Fruit fly (Drosophila melanogaster) whole organism, prepupa: ENCODE results near the gene CG12520.

Source experiments
- Blimp-1 ChIP-seq: fragments of 200-800 bp; sonication (Bioruptor generic); optimal IDR thresholded peaks from 3 replicates; lab custom pipeline; 2017; ENCODE audit warnings: missing biosample characterization, missing genetic modification characterization, mild to moderate bottlenecking, moderate library complexity, missing genetic modification reagents
- CG11294 ChIP-seq: fragments of 200-800 bp; sonication (Bioruptor generic); IDR thresholded peaks from 2 replicates; pipeline ENCODE4 v1.3.6; 2022; ENCODE audit warnings: missing biosample characterization, missing genetic modification characterization
- CG15336 ChIP-seq: fragments of 200-800 bp; sonication (Bioruptor generic); IDR thresholded peaks from 2 replicates; pipeline ENCODE4 v1.3.6; 2022; ENCODE audit warnings: missing biosample characterization, missing genetic modification characterization
- CG16779 ChIP-seq: fragments of 200-800 bp; sonication (Bioruptor generic); optimal IDR thresholded peaks from 3 replicates; lab custom pipeline; 2017; ENCODE audit warnings: missing biosample characterization, mild to moderate bottlenecking, missing genetic modification characterization
- CG31627 ChIP-seq: fragments of 200-800 bp; sonication (Bioruptor generic); optimal IDR thresholded peaks from 3 replicates; lab custom pipeline; 2016; ENCODE audit warnings: missing biosample characterization, missing genetic modification characterization
- CG6792 ChIP-seq: fragments of 200-800 bp; sonication (Bioruptor generic); optimal IDR thresholded peaks from 3 replicates; lab custom pipeline; 2016; ENCODE audit warnings: missing biosample characterization, missing genetic modification characterization
- CG7368 ChIP-seq: fragments of 200-800 bp; sonication (Bioruptor generic); optimal IDR thresholded peaks from 3 replicates; lab custom pipeline; 2016; ENCODE audit warnings: missing biosample characterization, missing genetic modification characterization
- Eip75B ChIP-seq: fragments of 200-800 bp; sonication (Bioruptor generic); optimal IDR thresholded peaks from 3 replicates; lab custom pipeline; 2016; ENCODE audit warnings: missing biosample characterization, missing genetic modification characterization
- Ets21C ChIP-seq: fragments of 200-800 bp; sonication (Bioruptor generic); optimal IDR thresholded peaks from 3 replicates; lab custom pipeline; 2016; ENCODE audit warnings: missing biosample characterization, missing genetic modification characterization
- Ets96B ChIP-seq: fragments of 200-800 bp; optimal IDR thresholded peaks from 2 replicates; lab custom pipeline; 2019; ENCODE audit warnings: missing biosample characterization, mild to moderate bottlenecking, missing genetic modification characterization, moderate library complexity
- Hr38 ChIP-seq: sonication (Bioruptor generic); optimal IDR thresholded peaks from 2 replicates; lab custom pipeline; 2016; ENCODE audit warnings: missing biosample characterization, missing genetic modification characterization
- Hr4 ChIP-seq: fragments of 200-800 bp; sonication (Bioruptor generic); optimal IDR thresholded peaks from 3 replicates; lab custom pipeline; 2016; ENCODE audit warnings: missing biosample characterization, missing genetic modification characterization
- Met ChIP-seq: fragments of 200-800 bp; sonication (Bioruptor generic); optimal IDR thresholded peaks from 3 replicates; lab custom pipeline; 2016; ENCODE audit warnings: missing biosample characterization, missing genetic modification characterization
- Sox15 ChIP-seq: fragments of 200-800 bp; sonication (Bioruptor generic); optimal IDR thresholded peaks from 3 replicates; lab custom pipeline; 2016; ENCODE audit warnings: missing biosample characterization, missing genetic modification characterization
- achi ChIP-seq: fragments of 200-800 bp; sonication (Bioruptor generic); optimal IDR thresholded peaks from 3 replicates; lab custom pipeline; 2016; ENCODE audit warnings: missing biosample characterization, missing genetic modification characterization
- cyc ChIP-seq: fragments of 200-800 bp; sonication (Bioruptor generic); optimal IDR thresholded peaks from 3 replicates; lab custom pipeline; 2016; ENCODE audit warnings: missing biosample characterization, missing genetic modification characterization
- dac ChIP-seq: fragments of 200-800 bp; sonication (Bioruptor generic); optimal IDR thresholded peaks from 2 replicates; lab custom pipeline; 2017; ENCODE audit warnings: missing biosample characterization, mild to moderate bottlenecking, missing genetic modification characterization
- dsx ChIP-seq: fragments of 200-800 bp; optimal IDR thresholded peaks from 3 replicates; lab custom pipeline; 2019; ENCODE audit warnings: missing biosample characterization, mild to moderate bottlenecking, missing genetic modification characterization, moderate library complexity; ENCODE audit not compliant: poor library complexity, severe bottlenecking
- esn ChIP-seq: fragments of 200-800 bp; sonication (Bioruptor generic); optimal IDR thresholded peaks from 2 replicates; lab custom pipeline; 2016; ENCODE audit warnings: missing biosample characterization, mild to moderate bottlenecking, missing genetic modification characterization, moderate library complexity
- pdm3 ChIP-seq: fragments of 200-800 bp; sonication (Bioruptor generic); optimal IDR thresholded peaks from 3 replicates; lab custom pipeline; 2016; ENCODE audit warnings: missing biosample characterization, missing genetic modification characterization
- salr ChIP-seq, 2 experiments: fragments of 200-800 bp; sonication (Bioruptor generic); optimal IDR thresholded peaks; 3 replicates each; lab custom pipeline; 2016 to 2018; ENCODE audit warnings: missing biosample characterization in 2 of 2, missing genetic modification characterization in 2 of 2, mild to moderate bottlenecking in 1 of 2
- spab ChIP-seq: fragments of 200-800 bp; sonication (Bioruptor generic); optimal IDR thresholded peaks from 2 replicates; lab custom pipeline; 2017; ENCODE audit warnings: missing biosample characterization, mild to moderate bottlenecking, missing genetic modification characterization, missing genetic modification reagents
- vri ChIP-seq: fragments of 200-800 bp; sonication (Bioruptor generic); optimal IDR thresholded peaks from 3 replicates; lab custom pipeline; 2016; ENCODE audit warnings: missing biosample characterization, mild to moderate bottlenecking, missing genetic modification characterization

CG12520 gene

dm6 chr3L:12857553-12858122 is 44.9 kb downstream of the CG12520 start:
- no peak for TF ChIP-seq Sox15 (GFP tag; lab: Kevin White, UChicago)
- no peak for TF ChIP-seq Hr4 (GFP tag; lab: Kevin White, UChicago)
- TF ChIP-seq dsx (GFP tag; lab: Kevin White, UChicago): no peak
- no peak for TF ChIP-seq achi (GFP tag; lab: Kevin White, UChicago)
- no peak for TF ChIP-seq spab (GFP tag; lab: Kevin White, UChicago)
- no peak for TF ChIP-seq Met (GFP tag; lab: Kevin White, UChicago)
- no peak for TF ChIP-seq cyc (GFP tag; lab: Kevin White, UChicago)
- no peak for TF ChIP-seq CG31627 (GFP tag; lab: Kevin White, UChicago)
- TF ChIP-seq esn (GFP tag; lab: Kevin White, UChicago): no peak
- no peak for TF ChIP-seq CG7368

- TF ChIP-seq Ets96B (tag; lab: Kevin White, UChicago) (no peak), salr (GFP tag; optimal IDR thresholded peaks at IDR 0.05; lab: Kevin White, UChicago) (no peak), CG11294 (GFP tag; lab: Robert Waterston, UW) (no peak), CG7368 (no peak), CG6792 (GFP tag; lab: Kevin White, UChicago) (no peak), dac (GFP tag; lab: Kevin White, UChicago) (no peak), cyc (GFP tag; lab: Kevin White, UChicago) (no peak), CG15336 (GFP tag; lab: Robert Waterston, UW) (no peak), Eip75B (GFP tag; lab: Kevin White, UChicago) (no peak), pdm3 (GFP tag; lab: Kevin White, UChicago) (no peak), vri (GFP tag; lab: Kevin White, UChicago) (no peak), Blimp-1 (GFP tag; lab: Kevin White, UChicago) (no peak), Hr38 (no peak), Ets21C (GFP tag; lab: Kevin White, UChicago) (no peak), CG16779 (tag; lab: Kevin White, UChicago) (no peak)
Observed at dm6 chr3L:12853423-12853822, 49.1 kb downstream of the CG12520 start, which contains the start of gene Ent3. Gene Ent3 (plus strand): TSS chr3L:12853646.
